Worm (Caenorhabditis elegans): ENCODE results near the gene kel-10.

The kel-10 gene

DNA sequence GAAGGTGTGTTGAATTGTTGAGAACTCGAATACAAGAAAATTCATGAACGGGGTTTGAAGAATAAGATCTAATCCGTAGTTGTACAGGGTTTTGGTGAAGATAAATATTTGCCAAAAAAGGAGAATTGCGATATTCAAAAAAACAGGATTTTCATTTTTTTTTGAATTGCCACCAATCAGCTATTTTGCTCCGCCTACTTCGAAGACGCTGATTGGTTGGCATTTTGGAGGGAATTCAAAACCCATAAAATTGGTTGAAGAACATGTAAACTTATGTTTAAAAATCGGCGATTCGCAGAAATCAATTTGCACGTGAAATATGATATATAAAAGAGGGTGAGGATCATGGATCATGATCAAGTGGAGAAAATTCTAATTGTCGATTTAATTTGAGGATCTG lies 25.2 kb downstream of the kel-10 start:
- TF ChIP-seq tlp-1 (tag; optimal IDR thresholded peaks at IDR 0.05) (no peak), ceh-8 (GFP tag; optimal IDR thresholded peaks at IDR 0.05) (no peak), isw-1 (GFP tag; IDR thresholded peaks at IDR 0.05) (no peak), nhr-20 (tag; optimal IDR thresholded peaks at IDR 0.05) (no peak), efl-1 (optimal IDR thresholded peaks at IDR 0.05) (no peak), efl-1 (GFP tag; optimal IDR thresholded peaks at IDR 0.05 in 1 of 2) (peak in 1 of 2 experiments; percentile 4), dpl-1 (GFP tag; optimal IDR thresholded peaks at IDR 0.05) (peak in 1 of 3 experiments; percentile 8), ets-5 (GFP tag; IDR thresholded peaks at IDR 0.05) (no peak), nhr-28 (tag; optimal IDR thresholded peaks at IDR 0.05) (no peak), elt-2 (tag; optimal IDR thresholded peaks at IDR 0.05) (no peak)

DNA sequence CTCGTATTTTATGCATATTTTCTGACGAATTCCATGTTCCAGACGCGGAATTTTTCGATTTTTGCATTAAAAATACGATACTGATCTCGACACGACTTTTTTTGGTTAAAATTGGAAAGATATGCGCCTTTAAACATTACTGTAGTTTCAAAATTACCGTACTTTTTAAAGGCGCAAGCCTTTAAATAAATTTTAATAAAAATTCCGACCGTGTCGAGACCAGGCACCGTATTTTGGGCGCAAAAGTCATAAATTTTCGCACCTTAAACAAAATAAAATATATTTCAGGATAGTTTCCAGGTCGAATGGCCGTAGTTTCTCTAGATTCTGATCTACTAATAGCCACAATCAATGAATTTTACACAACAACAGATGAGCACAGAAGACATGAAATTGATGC lies 32.0 kb downstream of the kel-10 start, which contains the start of gene T16G12.6:
TSS of gene T16G12.6 (plus strand) at position 301 of the 400 bp plus-strand sequence.
- TF ChIP-seq ceh-88 (GFP tag; IDR thresholded peaks at IDR 0.05) (no peak), lin-15B (tag; optimal IDR thresholded peaks at IDR 0.05) (no peak), snpc-4 (tag; optimal IDR thresholded peaks at IDR 0.05) (no peak), C04F5.9 (tag; optimal IDR thresholded peaks at IDR 0.05) (no peak), grh-1 (GFP tag; IDR thresholded peaks at IDR 0.05) (no peak), lin-14 (GFP tag; optimal IDR thresholded peaks at IDR 0.05) (no peak), irx-1 (tag; optimal IDR thresholded peaks at IDR 0.05) (no peak), efl-1 (optimal IDR thresholded peaks at IDR 0.05) (no peak), efl-1 (GFP tag; optimal IDR thresholded peaks at IDR 0.05 in 1 of 2) (no peak), nhr-76 (tag; optimal IDR thresholded peaks at IDR 0.05) (no peak), ama-1 (optimal IDR thresholded peaks at IDR 0.05) (no peak), lin-35 (GFP tag; optimal IDR thresholded peaks at IDR 0.05) (no peak), aly-2 (tag; optimal IDR thresholded peaks at IDR 0.05) (no peak), tbx-2 (tag; optimal IDR thresholded peaks at IDR 0.05) (no peak), sox-4 (tag; optimal IDR thresholded peaks at IDR 0.05) (no peak), fkh-10 (GFP tag; optimal IDR thresholded peaks at IDR 0.05) (no peak), sptf-1 (tag; optimal IDR thresholded peaks at IDR 0.05) (no peak), vab-15 (tag; optimal IDR thresholded peaks at IDR 0.05) (no peak), xbp-1 (tag; optimal IDR thresholded peaks at IDR 0.05) (no peak), fos-1 (tag; optimal IDR thresholded peaks at IDR 0.05) (no peak), nhr-71 (tag; optimal IDR thresholded peaks at IDR 0.05) (no peak)

DNA sequence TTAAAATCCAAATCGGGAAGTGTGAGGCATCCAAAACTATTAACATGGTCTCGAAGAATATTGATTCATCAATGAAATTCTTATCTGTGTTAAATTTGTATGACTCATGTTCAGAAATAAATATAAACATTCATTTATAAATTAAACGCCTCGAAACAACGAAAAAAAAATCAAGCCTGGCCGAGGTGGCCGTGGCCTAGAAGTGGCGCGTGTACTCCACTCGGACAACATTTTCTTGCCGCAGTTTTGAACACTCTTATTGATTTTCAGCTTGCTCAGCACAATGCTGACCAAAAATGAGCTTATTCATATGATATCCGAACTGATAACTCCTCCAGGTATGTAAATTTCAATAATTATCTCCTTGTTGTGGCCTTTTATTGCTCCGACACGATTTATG lies 37.1 kb downstream of the kel-10 start, which contains the start of gene ekl-6:
TSS of gene ekl-6 (plus strand) at position 265 of the 400 bp plus-strand sequence.
- TF ChIP-seq nhr-47 (tag; optimal IDR thresholded peaks at IDR 0.05) (peak; percentile 80), lin-14 (GFP tag; optimal IDR thresholded peaks at IDR 0.05) (no peak), aha-1 (tag; optimal IDR thresholded peaks at IDR 0.05) (no peak), dsc-1 (tag; optimal IDR thresholded peaks at IDR 0.05) (peak; percentile 79), hpl-2 (GFP tag; optimal IDR thresholded peaks at IDR 0.05) (no peak), ztf-4 (tag; optimal IDR thresholded peaks at IDR 0.05) (no peak), elt-2 (tag; optimal IDR thresholded peaks at IDR 0.05) (peak; percentile 37), ceh-63 (GFP tag; optimal IDR thresholded peaks at IDR 0.05) (no peak), lin-15B (tag; optimal IDR thresholded peaks at IDR 0.05) (no peak), skn-1 (tag; optimal IDR thresholded peaks at IDR 0.05) (peak; percentile 13), lsy-2 (tag; optimal IDR thresholded peaks at IDR 0.05) (peak in 1 of 2 experiments; percentile 71), egl-13 (tag; optimal IDR thresholded peaks at IDR 0.05) (peak; percentile 73), fos-1 (tag; optimal IDR thresholded peaks at IDR 0.05) (no peak), efl-3 (GFP tag; optimal IDR thresholded peaks at IDR 0.05) (no peak), ceh-90 (tag; optimal IDR thresholded peaks at IDR 0.05) (peak; percentile 90), lir-3 (tag; optimal IDR thresholded peaks at IDR 0.05; ENCODE audit: poor library complexity) (peak; percentile 92), lin-35 (GFP tag; optimal IDR thresholded peaks at IDR 0.05) (peak; percentile 39 to 41), ztf-11 (tag; optimal IDR thresholded peaks at IDR 0.05) (peak in 1 of 2 experiments; percentile 89), hlh-17 (GFP tag; optimal IDR thresholded peaks at IDR 0.05; ENCODE audit: borderline replicate concordance) (no peak), ets-5 (GFP tag; IDR thresholded peaks at IDR 0.05) (no peak), xbp-1 (tag; optimal IDR thresholded peaks at IDR 0.05) (peak; percentile 76), Y116A8C.19 (tag; optimal IDR thresholded peaks at IDR 0.05; ENCODE audit: borderline replicate concordance) (peak; percentile 48), dpl-1 (GFP tag; optimal IDR thresholded peaks at IDR 0.05) (peak; percentile 22 to 56 (median 55)), hlh-4 (tag; optimal IDR thresholded peaks at IDR 0.05) (no peak), unc-98 (GFP tag; IDR thresholded peaks at IDR 0.05) (peak; percentile 54; the same call in 1 of the 2 replicates), pqm-1 (tag; optimal IDR thresholded peaks at IDR 0.05) (no peak), ces-1 (GFP tag; optimal IDR thresholded peaks at IDR 0.05) (no peak), sox-4 (tag; optimal IDR thresholded peaks at IDR 0.05) (peak; percentile 82), unc-86 (tag; optimal IDR thresholded peaks at IDR 0.05) (peak; percentile 60), irx-1 (tag; optimal IDR thresholded peaks at IDR 0.05) (peak; percentile 90), C16A3.4 (tag; optimal IDR thresholded peaks at IDR 0.05) (peak; percentile 1)
